Fruit fly (Drosophila melanogaster): ENCODE measurements around the gene CG14628.

The CG14628 gene

dm6 chrX:1171018-1171417 lies 25.6 kb downstream of the CG14628 start (continued):
- peak; percentile 57 for TF ChIP-seq CG10669 (GFP tag; optimal IDR thresholded peaks at IDR 0.05)
- TF ChIP-seq CG34406 (GFP tag; optimal IDR thresholded peaks at IDR 0.05) = peak; percentile 53
- no peak for TF ChIP-seq fd59A (GFP tag; optimal IDR thresholded peaks at IDR 0.05)
- TF ChIP-seq Ets96B (tag; optimal IDR thresholded peaks at IDR 0.05) = peak; percentile 46
- TF ChIP-seq Eip78C (GFP tag) = peak; percentile 78
- TF ChIP-seq CG9139 (GFP tag; optimal IDR thresholded peaks at IDR 0.05) = peak; percentile 19
- peak; percentile 40 for TF ChIP-seq CG3032 (tag; optimal IDR thresholded peaks at IDR 0.05)
- TF ChIP-seq Hr39 (GFP tag; optimal IDR thresholded peaks at IDR 0.05) = peak; percentile 50
- peak; percentile 37 for TF ChIP-seq Eip93F (GFP tag; optimal IDR thresholded peaks at IDR 0.05)
- TF ChIP-seq CG11902 (GFP tag; optimal IDR thresholded peaks at IDR 0.05) = peak; percentile 30
- peak; percentile 42 for TF ChIP-seq Ets21C (GFP tag; optimal IDR thresholded peaks at IDR 0.05)
- no peak for TF ChIP-seq fkh (GFP tag; optimal IDR thresholded peaks at IDR 0.05)
- TF ChIP-seq CG6854 (GFP tag; optimal IDR thresholded peaks at IDR 0.05) = peak; percentile 30
- no peak for TF ChIP-seq CG1621 (tag; optimal IDR thresholded peaks at IDR 0.05)
- peak; percentile 47 for TF ChIP-seq acj6 (GFP tag; optimal IDR thresholded peaks at IDR 0.05)
- peak; percentile 26 for TF ChIP-seq CG16779 (tag; optimal IDR thresholded peaks at IDR 0.05)
- peak; percentile 35 for TF ChIP-seq net (GFP tag; optimal IDR thresholded peaks at IDR 0.05)

- TF ChIP-seq CG6854 (GFP tag; optimal IDR thresholded peaks at IDR 0.05) (no peak), fkh (GFP tag; optimal IDR thresholded peaks at IDR 0.05) (peak; percentile 19), CG6808 (GFP tag; optimal IDR thresholded peaks at IDR 0.05) (no peak), net (GFP tag; optimal IDR thresholded peaks at IDR 0.05) (no peak), eg (GFP tag; IDR thresholded peaks at IDR 0.05) (no peak), svp (GFP tag) (peak; percentile 44), CG32006 (GFP tag; optimal IDR thresholded peaks at IDR 0.05) (no peak), pdm3 (GFP tag; optimal IDR thresholded peaks at IDR 0.05) (no peak), Eip78C (GFP tag) (peak; percentile 36), CG7368 (GFP tag; optimal IDR thresholded peaks at IDR 0.05) (no peak), vri (GFP tag; optimal IDR thresholded peaks at IDR 0.05) (peak; percentile 58), CG10631 (GFP tag; optimal IDR thresholded peaks at IDR 0.05) (no peak), spab (GFP tag; optimal IDR thresholded peaks at IDR 0.05) (no peak), CG8319 (GFP tag; optimal IDR thresholded peaks at IDR 0.05) (no peak)
Observed at dm6 chrX:1172756-1173422, 27.4 kb downstream of the CG14628 start.

DNA sequence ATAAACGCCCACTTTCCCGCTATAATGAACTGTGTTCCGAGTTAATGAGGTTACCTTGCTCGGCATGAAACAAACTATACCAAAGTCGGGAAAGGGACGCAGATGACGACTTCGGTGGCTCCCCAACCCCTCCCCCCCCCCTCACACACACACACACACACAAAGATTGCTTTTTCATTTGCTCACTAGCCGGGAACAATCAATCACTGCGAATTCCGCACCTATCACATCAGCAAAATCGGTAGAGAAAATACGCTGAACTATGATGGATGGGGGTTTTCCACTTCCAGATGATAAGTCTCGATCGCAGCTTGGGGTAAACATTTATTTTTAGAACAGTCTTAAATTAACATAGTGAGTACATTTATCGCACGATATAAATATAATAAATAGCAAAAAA lies 28.1 kb downstream of the CG14628 start:
- TF ChIP-seq CG16779 (tag; optimal IDR thresholded peaks at IDR 0.05) (no peak), Hr38 (GFP tag; optimal IDR thresholded peaks at IDR 0.05) (no peak), topi (GFP tag; optimal IDR thresholded peaks at IDR 0.05) (no peak), Ets21C (GFP tag; optimal IDR thresholded peaks at IDR 0.05) (no peak)

dm6 chrX:1175993-1176392 lies 30.5 kb downstream of the CG14628 start, which contains the start of gene CG11384:
TSS of gene CG11384 (minus strand) at chrX:1176035.
- TF ChIP-seq svp (GFP tag) (peak; percentile 4), Ets96B (tag; optimal IDR thresholded peaks at IDR 0.05) (no peak)

- TF ChIP-seq CG32006 (GFP tag; optimal IDR thresholded peaks at IDR 0.05) = no peak
- peak; percentile 18 for TF ChIP-seq svp (GFP tag)
Observed at dm6 chrX:1179865-1180264, 34.4 kb downstream of the CG14628 start, which contains the start of gene CG11379. TSS of gene CG11379 (plus strand) at chrX:1180165.

DNA sequence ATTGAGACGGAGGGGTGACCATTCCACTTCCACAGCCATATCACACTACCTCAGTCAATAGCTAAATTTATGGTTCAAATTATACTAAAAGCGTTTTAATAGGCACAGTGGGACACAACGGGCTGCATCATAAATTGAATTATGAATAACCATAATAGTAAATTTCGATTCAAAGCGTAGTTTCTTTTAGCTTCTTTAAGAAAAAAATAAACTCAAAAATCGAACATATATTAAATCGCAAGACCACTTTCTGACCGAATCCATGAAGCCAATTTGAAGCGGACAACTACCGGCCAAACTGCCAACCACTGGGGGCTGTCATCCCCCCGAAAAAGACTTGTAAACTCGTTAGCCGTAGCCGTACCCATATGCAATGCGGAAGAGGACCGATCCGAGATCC lies 35.4 kb downstream of the CG14628 start:
- TF ChIP-seq CG6163 (GFP tag; IDR thresholded peaks at IDR 0.05) = no peak
- TF ChIP-seq pdm3 (GFP tag; optimal IDR thresholded peaks at IDR 0.05) = no peak
- TF ChIP-seq vri (GFP tag; optimal IDR thresholded peaks at IDR 0.05) = no peak
- TF ChIP-seq Hr4 (GFP tag; optimal IDR thresholded peaks at IDR 0.05) = peak; percentile 56
- no peak for TF ChIP-seq Sox102F (GFP tag; optimal IDR thresholded peaks at IDR 0.05)
- TF ChIP-seq CG15336 (GFP tag; IDR thresholded peaks at IDR 0.05) = peak; percentile 46; the same call in 1 of the 2 replicates
- TF ChIP-seq salr (GFP tag; optimal IDR thresholded peaks at IDR 0.05) = no peak
- no peak for TF ChIP-seq CG10669 (GFP tag; optimal IDR thresholded peaks at IDR 0.05)
- TF ChIP-seq CG4318 (GFP tag; optimal IDR thresholded peaks at IDR 0.05) = peak; percentile 22
- TF ChIP-seq Lpt (GFP tag; optimal IDR thresholded peaks at IDR 0.05) = no peak
- TF ChIP-seq CG7368 (GFP tag; optimal IDR thresholded peaks at IDR 0.05) = no peak
- peak; percentile 59; the same call in 2 of the 3 replicates for TF ChIP-seq CG8119 (GFP tag; IDR thresholded peaks at IDR 0.05)
- 0 out of 3 replicates have a peak, but pooled peaks have one; percentile 13 for TF ChIP-seq eg (GFP tag; IDR thresholded peaks at IDR 0.05)
- TF ChIP-seq fd59A (GFP tag; optimal IDR thresholded peaks at IDR 0.05) = no peak
- TF ChIP-seq CG1621 (tag; optimal IDR thresholded peaks at IDR 0.05) = no peak
- no peak for TF ChIP-seq Hr38 (GFP tag; optimal IDR thresholded peaks at IDR 0.05)
- no peak for TF ChIP-seq Met (GFP tag; optimal IDR thresholded peaks at IDR 0.05)
- no peak for TF ChIP-seq CG11762 (GFP tag; optimal IDR thresholded peaks at IDR 0.05; ENCODE audit: insufficient read depth)
- no peak for TF ChIP-seq CG11902 (GFP tag; optimal IDR thresholded peaks at IDR 0.05)
- TF ChIP-seq CG16779 (tag; optimal IDR thresholded peaks at IDR 0.05) = no peak
- TF ChIP-seq CG10631 (GFP tag; optimal IDR thresholded peaks at IDR 0.05) = no peak

Measured in whole organism, prepupa.